Worm (Caenorhabditis elegans) whole organism, L4/young adult: ENCODE results near the gene srj-11.

Experiments
- W03F9.2 ChIP-seq: fragments of 150-350 bp; optimal IDR thresholded peaks from 2 replicates; lab custom pipeline; 2014; ENCODE audit warnings: missing biosample characterization, missing genetic modification characterization
- dao-5 ChIP-seq: sonication (generic microtip); optimal IDR thresholded peaks from 2 replicates; lab custom pipeline; 2016; ENCODE audit warnings: missing genotype, missing genetic modification characterization, moderate library complexity, missing compliant biosample characterization
- him-1 ChIP-seq: sonication (generic microtip); optimal IDR thresholded peaks from 2 replicates; lab custom pipeline; 2016; ENCODE audit warnings: missing genotype, missing genetic modification reagents, missing genetic modification characterization, missing compliant biosample characterization

Gene srj-11

DNA sequence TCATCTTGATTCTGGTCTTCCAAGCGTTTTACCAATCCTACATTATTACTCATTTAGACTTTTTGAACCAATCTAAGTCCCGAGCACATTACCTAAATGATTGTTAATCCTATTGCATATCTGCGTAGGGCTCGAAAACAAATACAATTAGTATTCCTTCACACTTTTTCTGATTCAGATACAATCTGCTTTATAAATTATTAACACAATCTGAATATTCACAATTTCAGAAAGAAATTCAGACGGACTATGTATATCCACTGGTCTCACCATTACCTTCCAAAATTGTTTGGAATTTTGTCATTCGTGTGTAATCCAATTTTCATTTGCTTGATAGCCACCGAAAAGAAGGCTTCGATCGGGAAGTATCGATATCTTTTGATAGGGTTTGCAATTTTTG lies at the start of gene srj-11:
Gene srj-11 (plus strand): TSS at position 250 of the 400 bp plus-strand sequence.
- TF ChIP-seq W03F9.2: no peak
- TF ChIP-seq dao-5: no peak
- TF ChIP-seq him-1: no peak

ce11 chrV:3193091-3193608 lies 48.1 kb upstream of the srj-11 start, which contains the start of the genes Y73C8B.3 and Y73C8B.9:
TSS of gene Y73C8B.3 (minus strand) at chrV:3193237.
TSS of gene Y73C8B.9 (plus strand) at chrV:3193558.
- no peak for TF ChIP-seq dao-5
- no peak for TF ChIP-seq him-1

- TF ChIP-seq W03F9.2 (no peak), him-1 (no peak), dao-5 (no peak)
Measured at ce11 chrV:3194952-3195450, 46.2 kb upstream of the srj-11 start, which contains the start of gene Y73C8B.2. TSS of gene Y73C8B.2 (minus strand) at chrV:3195002.

ce11 chrV:3195814-3196213 lies 45.4 kb upstream of the srj-11 start:
- TF ChIP-seq him-1 (no peak), W03F9.2 (no peak)

ce11 chrV:3196832-3197329 lies 44.3 kb upstream of the srj-11 start, which contains the start of the genes Y73C8B.1 and Y73C8B.5:
TSS of gene Y73C8B.1 (minus strand) at chrV:3196882.
TSS of gene Y73C8B.5 (plus strand) at chrV:3197268.
- TF ChIP-seq him-1 (no peak), dao-5 (no peak), W03F9.2 (no peak)

DNA sequence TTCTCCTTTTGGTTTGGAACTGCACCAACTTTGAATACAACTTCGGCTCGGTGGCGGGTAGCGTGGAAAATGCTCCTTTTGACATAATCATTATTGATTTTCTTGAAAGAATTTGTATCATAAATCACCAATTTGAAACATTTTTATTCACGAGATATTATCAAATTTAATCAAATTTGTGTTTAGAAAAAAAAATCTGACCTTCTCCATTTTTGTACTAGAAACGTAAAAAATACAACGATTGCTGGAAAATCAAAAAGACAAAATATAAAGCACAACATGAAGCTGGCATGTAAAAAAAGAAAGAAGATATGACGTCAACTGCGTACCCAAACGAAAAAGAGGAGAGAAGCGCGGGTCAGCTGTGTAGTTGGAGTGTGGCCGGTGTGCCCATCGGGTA lies 40.9 kb upstream of the srj-11 start, which contains the start of gene K08D9.4:
Gene K08D9.4 (minus strand): TSS at position 101 of the 400 bp plus-strand sequence.
- no peak for TF ChIP-seq him-1
- TF ChIP-seq W03F9.2: no peak
- TF ChIP-seq dao-5: no peak

ce11 chrV:3204433-3204832 lies 36.8 kb upstream of the srj-11 start:
- TF ChIP-seq him-1 (no peak), W03F9.2 (no peak), dao-5 (no peak)

DNA sequence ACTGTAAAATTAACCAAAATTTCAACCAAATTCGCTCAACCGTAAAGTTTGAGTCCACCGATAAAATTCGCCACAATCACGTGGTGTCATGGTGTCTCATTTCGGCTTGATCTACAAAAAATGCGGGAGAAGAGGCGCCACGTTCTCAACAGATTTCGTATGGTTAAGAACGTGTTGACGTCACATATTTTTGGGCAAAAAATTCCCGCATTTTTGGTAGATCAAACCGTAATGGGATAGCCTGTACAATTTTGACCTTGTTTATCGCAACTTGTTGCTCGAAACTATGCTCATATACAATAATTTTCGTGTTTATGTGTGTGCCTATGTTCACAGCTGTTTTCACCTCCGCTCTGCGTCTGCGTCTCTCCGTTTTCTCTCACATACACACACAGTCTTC lies 32.3 kb upstream of the srj-11 start:
- TF ChIP-seq W03F9.2: no peak
- TF ChIP-seq dao-5: no peak
- TF ChIP-seq him-1: no peak

DNA sequence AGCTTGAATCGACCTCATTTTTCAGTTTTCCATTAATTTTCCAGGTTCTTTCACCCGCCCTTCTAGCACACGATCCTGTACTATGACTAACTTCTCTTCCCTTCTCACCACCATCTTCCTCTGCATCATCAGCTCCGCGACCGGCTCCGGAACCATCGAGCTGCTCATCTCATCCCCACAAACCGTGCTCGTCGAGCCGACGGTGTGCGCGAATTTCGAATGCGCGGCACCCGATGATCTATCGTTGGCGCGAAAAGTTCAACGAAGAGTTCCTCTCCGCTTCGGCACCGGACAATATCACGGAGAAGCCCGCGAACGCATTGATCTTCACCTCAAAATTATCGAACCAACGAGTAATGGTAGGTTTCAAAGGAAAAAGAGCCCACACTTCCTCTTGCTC lies 31.1 kb upstream of the srj-11 start, which contains the start of gene apx-1:
Gene apx-1 (plus strand): TSS at position 50 of the 400 bp plus-strand sequence.
- TF ChIP-seq him-1 (no peak), dao-5 (no peak), W03F9.2 (no peak)

ce11 chrV:3218604-3219003 lies 22.6 kb upstream of the srj-11 start:
- no peak for TF ChIP-seq dao-5
- no peak for TF ChIP-seq W03F9.2
- no peak for TF ChIP-seq him-1

- TF ChIP-seq W03F9.2 (no peak), him-1 (no peak), dao-5 (no peak)
Measured at ce11 chrV:3227373-3227772, 13.9 kb upstream of the srj-11 start, which contains the start of gene K08D9.2. TSS of gene K08D9.2 (plus strand) at chrV:3227673.

DNA sequence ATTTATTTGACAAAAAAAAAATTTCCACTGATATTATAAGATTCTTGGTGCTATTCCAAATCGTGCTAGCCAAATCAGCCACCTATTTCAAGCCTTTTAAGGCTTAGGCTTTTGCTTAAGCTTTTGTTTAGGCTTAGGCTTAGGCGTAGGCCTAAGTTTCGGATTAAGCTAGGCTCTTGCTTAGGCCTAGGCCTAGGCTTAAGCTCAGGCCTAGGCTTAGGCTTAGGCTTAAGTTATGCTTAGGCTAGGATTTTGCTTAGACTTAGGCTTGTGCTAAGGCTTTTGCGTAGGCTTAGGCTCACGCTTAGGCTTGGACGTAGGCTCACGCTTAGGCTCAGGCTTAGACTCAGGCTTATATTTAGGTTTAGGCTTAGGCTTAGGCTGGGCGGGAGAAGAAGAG lies 11.1 kb upstream of the srj-11 start:
- TF ChIP-seq him-1 (no peak), W03F9.2 (no peak), dao-5 (no peak)

DNA sequence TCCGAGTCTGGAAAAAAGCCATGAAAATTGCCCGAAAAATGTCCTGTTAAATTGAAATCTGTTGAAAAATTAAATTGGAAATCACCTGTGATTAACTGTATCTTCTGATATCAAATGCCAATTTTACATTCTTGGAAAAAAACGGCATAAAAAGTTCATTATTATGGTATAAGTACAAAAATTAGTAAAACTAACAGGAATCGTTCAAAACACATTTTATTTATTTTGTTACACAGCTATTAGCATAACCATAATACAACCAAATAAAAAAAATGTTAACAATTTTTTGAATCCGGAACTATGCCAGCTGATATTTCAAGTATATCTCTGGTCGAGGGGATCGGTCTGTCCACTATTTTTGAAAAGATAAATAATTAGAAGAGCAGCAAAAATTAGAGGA lies 10.6 kb upstream of the srj-11 start, which contains the start of gene K08D9.10:
Gene K08D9.10 (plus strand): TSS at position 301 of the 400 bp plus-strand sequence.
- TF ChIP-seq him-1 (no peak), W03F9.2 (no peak), dao-5 (no peak)

DNA sequence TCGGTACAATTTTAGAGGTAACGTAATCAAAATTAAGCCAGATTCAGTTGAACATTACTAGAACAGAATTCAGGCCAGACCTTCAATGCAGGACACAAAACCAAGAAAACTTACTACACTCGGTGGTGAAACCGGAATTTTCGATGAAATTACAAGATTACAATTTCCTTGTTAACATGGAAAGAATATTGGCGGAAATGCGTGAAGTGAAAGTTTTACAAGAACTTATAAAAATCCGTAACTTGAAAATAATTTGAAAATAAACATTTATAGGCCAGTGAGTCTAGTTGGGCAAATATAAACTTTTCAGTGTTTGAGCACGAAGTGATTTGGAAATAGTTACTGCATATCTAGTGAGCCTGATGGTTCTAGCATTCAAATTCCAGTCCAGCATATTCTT lies 6.3 kb upstream of the srj-11 start, which contains the start of gene K08D9.6:
Gene K08D9.6 (minus strand): TSS at position 101 of the 400 bp plus-strand sequence.
- TF ChIP-seq him-1: no peak
- TF ChIP-seq W03F9.2: no peak
- TF ChIP-seq dao-5: no peak

DNA sequence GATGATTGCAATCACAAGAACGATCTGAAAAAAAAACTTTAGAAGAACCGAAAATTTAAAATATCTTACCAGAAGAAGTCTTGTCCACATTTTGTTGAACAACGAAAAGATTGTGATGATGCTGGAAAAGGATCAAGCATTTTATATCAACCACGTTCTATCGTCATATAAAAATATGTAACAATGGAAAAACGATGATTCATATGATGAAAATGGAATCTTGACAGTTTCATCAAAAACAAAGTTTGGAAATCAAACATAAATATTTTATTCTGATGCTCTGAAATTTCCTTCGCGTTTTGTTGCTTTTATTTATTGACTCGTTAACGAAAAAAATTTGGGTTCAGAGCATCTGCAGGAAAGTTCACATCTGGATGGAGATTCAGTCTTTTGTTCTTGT lies 4.6 kb upstream of the srj-11 start, which contains the start of the genes K08D9.9 and str-16:
Gene K08D9.9 (minus strand): TSS at position 101 of the 400 bp plus-strand sequence.
Gene str-16 (plus strand): TSS at position 266 of the 400 bp plus-strand sequence.
- no peak for TF ChIP-seq W03F9.2
- TF ChIP-seq him-1: no peak
- TF ChIP-seq dao-5: no peak

DNA sequence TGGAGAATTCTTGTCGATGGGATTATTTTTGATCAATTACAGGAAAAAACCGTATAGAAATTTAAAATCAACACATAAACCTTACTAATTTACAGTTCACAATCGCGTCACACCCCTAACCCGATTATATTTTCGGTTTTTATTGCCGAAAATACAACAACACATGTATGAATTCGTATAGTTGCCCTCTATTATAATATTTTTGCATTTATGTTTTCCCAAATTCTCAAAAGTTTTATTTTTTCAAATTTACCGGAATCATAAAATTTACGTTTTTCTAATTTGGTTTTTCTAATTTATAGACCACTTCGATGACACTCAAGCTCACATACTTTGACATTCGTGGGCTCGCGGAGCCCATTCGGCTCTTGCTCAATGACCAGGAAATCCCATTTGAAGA lies 1.8 kb downstream of the srj-11 start, which contains the start of gene gst-23:
Gene gst-23 (plus strand): TSS at position 301 of the 400 bp plus-strand sequence.
- TF ChIP-seq W03F9.2: no peak
